Fruit fly (Drosophila melanogaster) whole organism, embryonic: ENCODE measurements around the gene side-IV.

ENCODE experiments used
- Adf1 ChIP-seq: fragments of 200-800 bp; sonication (Bioruptor generic); IDR thresholded peaks from 2 replicates; pipeline ENCODE4 v1.3.6; 2022; ENCODE audit warnings: missing biosample characterization, missing genetic modification characterization
- CG10147 ChIP-seq: fragments of 200-800 bp; sonication (Bioruptor generic); optimal IDR thresholded peaks from 2 replicates; lab custom pipeline; 2019; ENCODE audit warnings: missing biosample characterization, mild to moderate bottlenecking, missing genetic modification characterization, moderate library complexity
- CG10267 ChIP-seq: fragments of 200-800 bp; sonication (Bioruptor generic); optimal IDR thresholded peaks from 2 replicates; lab custom pipeline; 2018; ENCODE audit warnings: missing biosample characterization, mild to moderate bottlenecking, missing genetic modification characterization, moderate library complexity
- CG10274 ChIP-seq: fragments of 200-800 bp; sonication (Bioruptor generic); optimal IDR thresholded peaks from 3 replicates; lab custom pipeline; 2017; ENCODE audit warnings: missing biosample characterization, mild to moderate bottlenecking, missing genetic modification characterization
- CG10654 ChIP-seq: fragments of 200-800 bp; sonication (Bioruptor generic); optimal IDR thresholded peaks from 2 replicates; lab custom pipeline; 2016; ENCODE audit warnings: missing biosample characterization, missing genetic modification characterization
- CG14965 ChIP-seq: fragments of 200-800 bp; sonication (Bioruptor generic); optimal IDR thresholded peaks from 2 replicates; lab custom pipeline; 2016; ENCODE audit warnings: missing biosample characterization, missing genetic modification characterization, borderline replicate concordance
- CG1529 ChIP-seq: fragments of 200-800 bp; sonication (Bioruptor generic); optimal IDR thresholded peaks from 3 replicates; lab custom pipeline; 2018; ENCODE audit warnings: missing biosample characterization, missing genetic modification characterization
- CG1602 ChIP-seq: fragments of 200-800 bp; sonication (Bioruptor generic); optimal IDR thresholded peaks from 3 replicates; lab custom pipeline; 2016; ENCODE audit warnings: missing biosample characterization, missing genetic modification characterization
- CG17568 ChIP-seq: fragments of 200-800 bp; sonication (Bioruptor generic); optimal IDR thresholded peaks from 2 replicates; lab custom pipeline; 2018; ENCODE audit warnings: missing biosample characterization, mild to moderate bottlenecking, missing genetic modification characterization, moderate library complexity
- CG2120 ChIP-seq: fragments of 200-800 bp; sonication (Bioruptor generic); optimal IDR thresholded peaks from 3 replicates; lab custom pipeline; 2016; ENCODE audit warnings: missing biosample characterization, missing genetic modification characterization
- CG2202 ChIP-seq: fragments of 200-800 bp; sonication (Bioruptor generic); optimal IDR thresholded peaks from 2 replicates; lab custom pipeline; 2018; ENCODE audit warnings: missing biosample characterization, mild to moderate bottlenecking, missing genetic modification characterization
- CG2678 ChIP-seq: fragments of 200-800 bp; sonication (Bioruptor generic); optimal IDR thresholded peaks from 3 replicates; lab custom pipeline; 2019; ENCODE audit warnings: missing biosample characterization, mild to moderate bottlenecking, missing genetic modification characterization, moderate library complexity
- CG34422 ChIP-seq: fragments of 200-800 bp; sonication (Bioruptor generic); IDR thresholded peaks from 3 replicates; pipeline ENCODE4 v1.3.6; 2022; ENCODE audit warnings: missing biosample characterization, missing genetic modification characterization
- CG6654 ChIP-seq: fragments of 200-800 bp; sonication (Bioruptor generic); optimal IDR thresholded peaks from 2 replicates; lab custom pipeline; 2017; ENCODE audit warnings: missing biosample characterization, mild to moderate bottlenecking, missing genetic modification characterization
- CG7357 ChIP-seq: fragments of 200-800 bp; sonication (Bioruptor generic); IDR thresholded peaks from 3 replicates; pipeline ENCODE4 v1.3.6; 2022; ENCODE audit warnings: missing biosample characterization, missing genetic modification characterization
- CG7928 ChIP-seq: fragments of 200-800 bp; sonication (Bioruptor generic); optimal IDR thresholded peaks from 2 replicates; lab custom pipeline; 2017; ENCODE audit warnings: missing biosample characterization, mild to moderate bottlenecking, missing genetic modification characterization
- CG8089 ChIP-seq: fragments of 200-800 bp; sonication (Bioruptor generic); optimal IDR thresholded peaks from 3 replicates; lab custom pipeline; 2016; ENCODE audit warnings: missing biosample characterization, missing genetic modification characterization
- CG9727 ChIP-seq: fragments of 200-800 bp; sonication (Bioruptor generic); optimal IDR thresholded peaks from 3 replicates; lab custom pipeline; 2017; ENCODE audit warnings: missing biosample characterization, mild to moderate bottlenecking, missing genetic modification characterization
- CG9932 ChIP-seq: fragments of 200-800 bp; sonication (Bioruptor generic); IDR thresholded peaks from 2 replicates; pipeline ENCODE4 v1.3.6; 2022; ENCODE audit warnings: missing biosample characterization, missing genetic modification characterization
- D ChIP-seq, 2 experiments: fragments of 200-800 bp in 1 of 2; fragments of >200 bp in 1 of 2; sonication (Bioruptor generic) in 1 of 2; optimal IDR thresholded peaks; 2 replicates in 1 of 2; 3 replicates in 1 of 2; lab custom pipeline; 2017; ENCODE audit warnings: mild to moderate bottlenecking in 1 of 2, missing biosample characterization in 1 of 2, missing genetic modification characterization in 1 of 2, missing genetic modification reagents in 1 of 2
- D19B ChIP-seq: fragments of 200-800 bp; sonication (Bioruptor generic); optimal IDR thresholded peaks from 2 replicates; lab custom pipeline; 2017; ENCODE audit warnings: missing biosample characterization, mild to moderate bottlenecking, missing genetic modification characterization
- Dip3 ChIP-seq: fragments of 200-800 bp; sonication (Bioruptor generic); optimal IDR thresholded peaks from 3 replicates; lab custom pipeline; 2016; ENCODE audit warnings: missing biosample characterization, missing genetic modification characterization
- Doc3 ChIP-seq: fragments of 200-800 bp; sonication (Bioruptor generic); IDR thresholded peaks from 3 replicates; pipeline ENCODE4 v1.3.6; 2022; ENCODE audit warnings: missing biosample characterization, missing genetic modification characterization; ENCODE audit not compliant: partially characterized antibody
- MTF-1 ChIP-seq: fragments of 200-800 bp; sonication (Bioruptor generic); optimal IDR thresholded peaks from 2 replicates; lab custom pipeline; 2018; ENCODE audit warnings: missing biosample characterization, mild to moderate bottlenecking, missing genetic modification characterization, borderline replicate concordance
- Mad ChIP-seq: fragments of 200-800 bp; sonication (Bioruptor generic); optimal IDR thresholded peaks from 2 replicates; lab custom pipeline; 2016; ENCODE audit warnings: missing biosample characterization, missing genetic modification characterization
- Spps ChIP-seq: fragments of 200-800 bp; sonication (Bioruptor generic); optimal IDR thresholded peaks from 2 replicates; lab custom pipeline; 2018; ENCODE audit warnings: missing biosample characterization, mild to moderate bottlenecking, missing genetic modification characterization
- bowl ChIP-seq: fragments of 200-800 bp; sonication (Bioruptor generic); IDR thresholded peaks from 2 replicates; pipeline ENCODE4 v1.3.6; 2022; ENCODE audit warnings: missing biosample characterization, missing genetic modification characterization
- croc ChIP-seq: fragments of 200-800 bp; sonication (Bioruptor generic); conservative IDR thresholded peaks from 3 replicates; pipeline ENCODE4 v1.3.6; 2022; ENCODE audit warnings: missing biosample characterization, missing genetic modification characterization
- dimm ChIP-seq: fragments of 200-800 bp; sonication (Bioruptor generic); IDR thresholded peaks from 2 replicates; pipeline ENCODE4 v1.3.6; 2022; ENCODE audit warnings: missing biosample characterization, missing genetic modification characterization
- dmrt11E ChIP-seq: fragments of 200-800 bp; sonication (Bioruptor generic); optimal IDR thresholded peaks from 3 replicates; lab custom pipeline; 2018; ENCODE audit warnings: missing biosample characterization, mild to moderate bottlenecking, missing genetic modification characterization, moderate library complexity
- gce ChIP-seq: fragments of 200-800 bp; sonication (Bioruptor generic); IDR thresholded peaks from 3 replicates; pipeline ENCODE4 v1.3.6; 2022; ENCODE audit warnings: missing biosample characterization, missing genetic modification characterization
- gfzf ChIP-seq: fragments of 200-800 bp; sonication (Bioruptor generic); optimal IDR thresholded peaks from 2 replicates; lab custom pipeline; 2016; ENCODE audit warnings: missing biosample characterization, mild to moderate bottlenecking, missing genetic modification characterization, moderate library complexity
- ham ChIP-seq: fragments of 200-800 bp; sonication (Bioruptor generic); IDR thresholded peaks from 2 replicates; pipeline ENCODE4 v1.3.6; 2022; ENCODE audit warnings: missing biosample characterization, missing genetic modification characterization
- ind ChIP-seq: fragments of 200-800 bp; sonication (Bioruptor generic); optimal IDR thresholded peaks from 3 replicates; lab custom pipeline; 2016; ENCODE audit warnings: missing biosample characterization, missing genetic modification characterization
- ken ChIP-seq: fragments of 200-800 bp; sonication (Bioruptor generic); IDR thresholded peaks from 3 replicates; pipeline ENCODE4 v1.3.6; 2022; ENCODE audit warnings: missing biosample characterization, missing genetic modification characterization
- klu ChIP-seq: fragments of 200-800 bp; sonication (Bioruptor generic); IDR thresholded peaks from 2 replicates; pipeline ENCODE4 v1.3.6; 2022; ENCODE audit warnings: missing biosample characterization, missing genetic modification characterization
- lab ChIP-seq: fragments of 200-800 bp; sonication (Bioruptor generic); optimal IDR thresholded peaks from 3 replicates; lab custom pipeline; 2017; ENCODE audit warnings: missing biosample characterization, missing genetic modification characterization, mild to moderate bottlenecking, moderate library complexity, missing genetic modification reagents
- lilli ChIP-seq: fragments of 200-800 bp; sonication (Bioruptor generic); optimal IDR thresholded peaks from 3 replicates; lab custom pipeline; 2016; ENCODE audit warnings: missing biosample characterization, missing genetic modification characterization
- luna ChIP-seq: fragments of 200-800 bp; sonication (Bioruptor generic); optimal IDR thresholded peaks from 2 replicates; lab custom pipeline; 2016; ENCODE audit warnings: missing biosample characterization, missing genetic modification characterization
- maf-S ChIP-seq: fragments of 200-800 bp; sonication (Bioruptor generic); optimal IDR thresholded peaks from 2 replicates; lab custom pipeline; 2016; ENCODE audit warnings: missing biosample characterization, missing genetic modification characterization
- mam ChIP-seq: fragments of 200-800 bp; sonication (Bioruptor generic); optimal IDR thresholded peaks from 3 replicates; lab custom pipeline; 2016; ENCODE audit warnings: missing biosample characterization, missing genetic modification characterization
- org-1 ChIP-seq: fragments of 200-800 bp; sonication (Bioruptor generic); optimal IDR thresholded peaks from 2 replicates; lab custom pipeline; 2017; ENCODE audit warnings: missing biosample characterization, missing genetic modification characterization
- pros ChIP-seq: fragments of 200-800 bp; sonication (Bioruptor generic); optimal IDR thresholded peaks from 3 replicates; lab custom pipeline; 2019; ENCODE audit warnings: missing biosample characterization, mild to moderate bottlenecking, missing genetic modification characterization, moderate library complexity
- run ChIP-seq: fragments of 200-800 bp; sonication (Bioruptor generic); optimal IDR thresholded peaks from 3 replicates; lab custom pipeline; 2018; ENCODE audit warnings: missing biosample characterization, mild to moderate bottlenecking, missing genetic modification characterization
- seq ChIP-seq: fragments of 200-800 bp; sonication (Bioruptor generic); IDR thresholded peaks from 2 replicates; pipeline ENCODE4 v1.3.6; 2022; ENCODE audit warnings: missing biosample characterization, missing genetic modification characterization
- sim ChIP-seq: fragments of 200-800 bp; sonication (Bioruptor generic); IDR thresholded peaks from 2 replicates; pipeline ENCODE4 v1.3.6; 2022; ENCODE audit warnings: missing biosample characterization, missing genetic modification characterization
- sna ChIP-seq: fragments of 200-800 bp; sonication (Bioruptor generic); IDR thresholded peaks from 2 replicates; pipeline ENCODE4 v1.3.6; 2022; ENCODE audit warnings: missing biosample characterization, missing genetic modification characterization; ENCODE audit not compliant: partially characterized antibody
- tap ChIP-seq: fragments of 200-800 bp; optimal IDR thresholded peaks from 3 replicates; lab custom pipeline; 2019; ENCODE audit warnings: missing biosample characterization, mild to moderate bottlenecking, missing genetic modification characterization, moderate library complexity
- tin ChIP-seq: fragments of 200-800 bp; sonication (Bioruptor generic); optimal IDR thresholded peaks from 3 replicates; lab custom pipeline; 2016; ENCODE audit warnings: missing biosample characterization, missing genetic modification characterization

The side-IV gene

dm6 chr3R:13428341-13429040, 21.9 kb upstream of the side-IV start (continued):
- peak; percentile 42 for TF ChIP-seq mam (GFP tag; lab: Kevin White, UChicago)
- TF ChIP-seq CG2678, result peak; percentile 77
- peak; percentile 57 for TF ChIP-seq CG1602 (GFP tag; lab: Kevin White, UChicago)
- TF ChIP-seq dimm, result no peak
- no peak for TF ChIP-seq gfzf (GFP tag; lab: Kevin White, UChicago)
- peak; percentile 66 for TF ChIP-seq lilli (GFP tag; lab: Kevin White, UChicago)
- peak; percentile 48; the same call in 1 of the 3 replicates for TF ChIP-seq CG7357
- peak; percentile 12 for TF ChIP-seq Mad
- TF ChIP-seq CG2120 (GFP tag; lab: Kevin White, UChicago), result peak; percentile 51
- peak; percentile 58; the same call in 2 of the 3 replicates for TF ChIP-seq CG34422
- TF ChIP-seq tap (tag; lab: Kevin White, UChicago), result peak; percentile 71
- TF ChIP-seq seq (GFP tag; lab: Robert Waterston, UW), result peak; percentile 32; the same call in 1 of the 2 replicates
- TF ChIP-seq gce (GFP tag; lab: Robert Waterston, UW), result peak; percentile 37; the same call in 1 of the 3 replicates
- peak; percentile 25 for TF ChIP-seq CG8089 (GFP tag; lab: Kevin White, UChicago)
- peak; percentile 71 for TF ChIP-seq ind (GFP tag; lab: Kevin White, UChicago)
- TF ChIP-seq CG10274 (GFP tag; lab: Kevin White, UChicago), result no peak
- no peak for TF ChIP-seq D (optimal IDR thresholded peaks at IDR 0.05; lab: Kevin White, UChicago)
- TF ChIP-seq D (GFP tag; optimal IDR thresholded peaks at IDR 0.05; lab: Kevin White, UChicago), result peak; percentile 75
- TF ChIP-seq Adf1 (GFP tag; lab: Robert Waterston, UW), result no peak
- 0 out of 2 replicates have a peak, but pooled peaks have one; percentile 12 for TF ChIP-seq klu
- no peak for TF ChIP-seq D19B (GFP tag; lab: Kevin White, UChicago)
- TF ChIP-seq dmrt11E (tag; lab: Kevin White, UChicago), result peak; percentile 69
- peak; percentile 38 for TF ChIP-seq CG1529
- no peak for TF ChIP-seq sim
- peak; percentile 45 for TF ChIP-seq org-1
- TF ChIP-seq CG6654, result peak; percentile 54
- TF ChIP-seq CG9727 (GFP tag; lab: Kevin White, UChicago), result peak; percentile 59
- TF ChIP-seq CG14965 (GFP tag; lab: Kevin White, UChicago), result no peak
- TF ChIP-seq Dip3 (GFP tag; lab: Kevin White, UChicago), result peak; percentile 30
- peak; percentile 77 for TF ChIP-seq tin (GFP tag; lab: Kevin White, UChicago)
- peak; percentile 33 for TF ChIP-seq CG17568
- peak; percentile 73 for TF ChIP-seq lab (GFP tag; lab: Kevin White, UChicago)
- TF ChIP-seq croc, result peak; percentile 49
- peak; percentile 73 for TF ChIP-seq pros
- TF ChIP-seq MTF-1, result peak; percentile 57
- no peak for TF ChIP-seq bowl (GFP tag; lab: Robert Waterston, UW)
- TF ChIP-seq ken (GFP tag; lab: Robert Waterston, UW), result peak; percentile 58; the same call in 1 of the 3 replicates
- TF ChIP-seq luna (GFP tag; lab: Kevin White, UChicago), result no peak
- peak; percentile 69 for TF ChIP-seq CG10267
- no peak for TF ChIP-seq CG7928 (GFP tag; lab: Kevin White, UChicago)
- TF ChIP-seq Doc3 (GFP tag; lab: Robert Waterston, UW), result no peak
- no peak for TF ChIP-seq sna (GFP tag; lab: Robert Waterston, UW)
- peak; percentile 43 for TF ChIP-seq Spps
- TF ChIP-seq CG10654 (GFP tag; lab: Kevin White, UChicago), result peak; percentile 46
- peak; percentile 37 for TF ChIP-seq run (tag; lab: Kevin White, UChicago)
- TF ChIP-seq CG10147 (GFP tag; lab: Kevin White, UChicago), result peak; percentile 37
- peak; percentile 53 for TF ChIP-seq CG2202 (tag; lab: Kevin White, UChicago)
- peak; percentile 26 for TF ChIP-seq maf-S (GFP tag; lab: Kevin White, UChicago)
- TF ChIP-seq CG9932 (GFP tag; lab: Robert Waterston, UW), result peak; percentile 53
- no peak for TF ChIP-seq ham
